Fruit fly (Drosophila melanogaster) whole organism, adult: ENCODE data around the gene CG9743.

Experiments
- CG11617 ChIP-seq: fragments of 200-800 bp; sonication (Bioruptor generic); optimal IDR thresholded peaks from 2 replicates; lab custom pipeline; 2017; ENCODE audit warnings: mild to moderate bottlenecking, missing biosample characterization, missing genetic modification reagents, missing genetic modification characterization
- CG12768 ChIP-seq: fragments of 200-800 bp; sonication (Bioruptor generic); optimal IDR thresholded peaks from 2 replicates; lab custom pipeline; 2017; ENCODE audit warnings: missing biosample characterization, missing genetic modification characterization, mild to moderate bottlenecking, moderate library complexity, missing genetic modification reagents
- CG14711 ChIP-seq: fragments of 200-800 bp; sonication (Bioruptor generic); optimal IDR thresholded peaks from 2 replicates; lab custom pipeline; 2018; ENCODE audit warnings: missing biosample characterization, mild to moderate bottlenecking, missing genetic modification characterization, moderate library complexity
- CG1620 ChIP-seq: fragments of 200-800 bp; sonication (Bioruptor generic); optimal IDR thresholded peaks from 2 replicates; lab custom pipeline; 2016; ENCODE audit warnings: missing biosample characterization, missing genetic modification characterization
- CG33017 ChIP-seq: fragments of 200-800 bp; sonication (Bioruptor generic); optimal IDR thresholded peaks from 2 replicates; lab custom pipeline; 2018; ENCODE audit warnings: missing biosample characterization, mild to moderate bottlenecking, missing genetic modification characterization, moderate library complexity
- CG5204 ChIP-seq: fragments of 200-800 bp; sonication (Bioruptor generic); optimal IDR thresholded peaks from 2 replicates; lab custom pipeline; 2016; ENCODE audit warnings: missing biosample characterization, missing genetic modification characterization
- CG7045 ChIP-seq: fragments of 200-800 bp; sonication (Bioruptor generic); optimal IDR thresholded peaks from 2 replicates; lab custom pipeline; 2017; ENCODE audit warnings: missing biosample characterization, mild to moderate bottlenecking, missing genetic modification characterization
- CG7101 ChIP-seq: fragments of 200-800 bp; sonication (Bioruptor generic); optimal IDR thresholded peaks from 2 replicates; lab custom pipeline; 2018; ENCODE audit warnings: missing biosample characterization, mild to moderate bottlenecking, missing genetic modification characterization, moderate library complexity
- Clk ChIP-seq: fragments of 200-800 bp; sonication (Bioruptor generic); optimal IDR thresholded peaks from 2 replicates; lab custom pipeline; 2017; ENCODE audit warnings: missing biosample characterization, missing genetic modification characterization
- Crg-1 ChIP-seq: fragments of 200-800 bp; sonication (Bioruptor generic); optimal IDR thresholded peaks from 2 replicates; lab custom pipeline; 2016; ENCODE audit warnings: missing biosample characterization, missing genetic modification characterization
- Hr96 ChIP-seq: fragments of 200-800 bp; sonication (Bioruptor generic); optimal IDR thresholded peaks from 2 replicates; lab custom pipeline; 2016; ENCODE audit warnings: missing biosample characterization, missing genetic modification characterization
- Mnt ChIP-seq: fragments of 200-800 bp; sonication (Bioruptor generic); optimal IDR thresholded peaks from 2 replicates; lab custom pipeline; 2016; ENCODE audit warnings: missing biosample characterization, mild to moderate bottlenecking, missing genetic modification characterization
- bab1 ChIP-seq: fragments of 200-800 bp; sonication (Bioruptor generic); optimal IDR thresholded peaks from 3 replicates; lab custom pipeline; 2019; ENCODE audit warnings: missing biosample characterization, mild to moderate bottlenecking, missing genetic modification characterization, moderate library complexity
- cic ChIP-seq: fragments of 200-800 bp; sonication (Bioruptor generic); optimal IDR thresholded peaks from 2 replicates; lab custom pipeline; 2017; ENCODE audit warnings: missing biosample characterization, mild to moderate bottlenecking, missing genetic modification characterization, moderate library complexity
- cnc ChIP-seq, 2 experiments: fragments of >200 bp; optimal IDR thresholded peaks; 2 replicates each; lab custom pipeline; 2017
- kay ChIP-seq: fragments of 200-800 bp; sonication (Bioruptor generic); peaks from one replicate; lab custom pipeline; 2016; ENCODE audit warnings: missing biosample characterization, missing genetic modification characterization, borderline replicate concordance
- ovo ChIP-seq: fragments of 200-800 bp; sonication (Bioruptor generic); optimal IDR thresholded peaks from 2 replicates; lab custom pipeline; 2016; ENCODE audit warnings: missing biosample characterization, missing genetic modification characterization
- pad ChIP-seq: fragments of 200-800 bp; sonication (Bioruptor generic); optimal IDR thresholded peaks from 3 replicates; lab custom pipeline; 2017; ENCODE audit warnings: missing biosample characterization, missing genetic modification characterization, mild to moderate bottlenecking, moderate library complexity, missing genetic modification reagents
- tj ChIP-seq: fragments of 200-800 bp; sonication (Bioruptor generic); optimal IDR thresholded peaks from 3 replicates; lab custom pipeline; 2017; ENCODE audit warnings: missing biosample characterization, mild to moderate bottlenecking, missing genetic modification characterization, moderate library complexity
- toe ChIP-seq: fragments of 200-800 bp; sonication (Bioruptor generic); optimal IDR thresholded peaks from 2 replicates; lab custom pipeline; 2016; ENCODE audit warnings: missing biosample characterization, missing genetic modification characterization

CG9743 gene

dm6 chr3R:30224577-30224976 lies 21.8 kb upstream of the CG9743 start:
- TF ChIP-seq kay (GFP tag; lab: Kevin White, UChicago) (no peak), Mnt (GFP tag; lab: Kevin White, UChicago) (no peak), CG7045 (no peak)

dm6 chr3R:30222236-30222635 lies 19.4 kb upstream of the CG9743 start:
- TF ChIP-seq CG33017 (tag; lab: Kevin White, UChicago) (no peak), toe (GFP tag; lab: Kevin White, UChicago) (no peak), bab1 (GFP tag; lab: Kevin White, UChicago) (no peak), Clk (GFP tag; lab: Kevin White, UChicago) (no peak), CG5204 (no peak), ovo (GFP tag; lab: Kevin White, UChicago) (no peak), Mnt (GFP tag; lab: Kevin White, UChicago) (no peak), Hr96 (GFP tag; lab: Kevin White, UChicago) (no peak), cnc (optimal IDR thresholded peaks at IDR 0.05; lab: Kevin White, UChicago) (no peak), tj (GFP tag; lab: Kevin White, UChicago) (no peak)

dm6 chr3R:30216210-30216609 lies 13.4 kb upstream of the CG9743 start, which contains the start of gene CecC:
Gene CecC (plus strand): TSS chr3R:30216484.
- no peak for TF ChIP-seq CG12768
- no peak for TF ChIP-seq cnc (optimal IDR thresholded peaks at IDR 0.05; lab: Kevin White, UChicago)
- no peak for TF ChIP-seq Hr96 (GFP tag; lab: Kevin White, UChicago)
- TF ChIP-seq CG14711 (tag; lab: Kevin White, UChicago), result no peak
- no peak for TF ChIP-seq Clk (GFP tag; lab: Kevin White, UChicago)
- no peak for TF ChIP-seq CG1620 (GFP tag; lab: Kevin White, UChicago)
- no peak for TF ChIP-seq Mnt (GFP tag; lab: Kevin White, UChicago)
- TF ChIP-seq ovo (GFP tag; lab: Kevin White, UChicago), result no peak
- TF ChIP-seq tj (GFP tag; lab: Kevin White, UChicago), result no peak
- no peak for TF ChIP-seq CG11617 (GFP tag; lab: Kevin White, UChicago)
- TF ChIP-seq Crg-1 (GFP tag; lab: Kevin White, UChicago), result no peak
- no peak for TF ChIP-seq kay (GFP tag; lab: Kevin White, UChicago)
- TF ChIP-seq CG7101 (tag; lab: Kevin White, UChicago), result no peak
- no peak for TF ChIP-seq toe (GFP tag; lab: Kevin White, UChicago)
- no peak for TF ChIP-seq CG33017 (tag; lab: Kevin White, UChicago)
- no peak for TF ChIP-seq cic
- TF ChIP-seq CG7045, result no peak
- no peak for TF ChIP-seq bab1 (GFP tag; lab: Kevin White, UChicago)
- TF ChIP-seq CG5204, result no peak

dm6 chr3R:30215020-30215419 lies 12.2 kb upstream of the CG9743 start:
- TF ChIP-seq kay (GFP tag; lab: Kevin White, UChicago), result no peak
- TF ChIP-seq toe (GFP tag; lab: Kevin White, UChicago), result no peak
- TF ChIP-seq CG5204, result no peak
- TF ChIP-seq cnc (optimal IDR thresholded peaks at IDR 0.05; lab: Kevin White, UChicago), result no peak
- TF ChIP-seq Clk (GFP tag; lab: Kevin White, UChicago), result no peak
- no peak for TF ChIP-seq Crg-1 (GFP tag; lab: Kevin White, UChicago)

- TF ChIP-seq CG7045 (no peak), CG1620 (GFP tag; lab: Kevin White, UChicago) (no peak), CG11617 (GFP tag; lab: Kevin White, UChicago) (no peak), toe (GFP tag; lab: Kevin White, UChicago) (no peak), Hr96 (GFP tag; lab: Kevin White, UChicago) (no peak), CG14711 (tag; lab: Kevin White, UChicago) (no peak), CG12768 (no peak)
These were observed 10.9 kb upstream of the CG9743 start, which contains the start of gene CecB for dm6 chr3R:30213697-30214096. Gene CecB (minus strand): TSS chr3R:30213797.

dm6 chr3R:30211856-30212255 lies 9.1 kb upstream of the CG9743 start, which contains the start of gene CecA2:
Gene CecA2 (plus strand): TSS chr3R:30212156.
- TF ChIP-seq toe (GFP tag; lab: Kevin White, UChicago) (no peak), ovo (GFP tag; lab: Kevin White, UChicago) (no peak), CG7101 (tag; lab: Kevin White, UChicago) (no peak), Hr96 (GFP tag; lab: Kevin White, UChicago) (no peak), kay (GFP tag; lab: Kevin White, UChicago) (no peak), Crg-1 (GFP tag; lab: Kevin White, UChicago) (no peak), CG12768 (no peak), cic (no peak), CG11617 (GFP tag; lab: Kevin White, UChicago) (no peak), CG7045 (no peak), tj (GFP tag; lab: Kevin White, UChicago) (no peak), bab1 (GFP tag; lab: Kevin White, UChicago) (no peak), CG1620 (GFP tag; lab: Kevin White, UChicago) (no peak), CG33017 (tag; lab: Kevin White, UChicago) (no peak), Mnt (GFP tag; lab: Kevin White, UChicago) (no peak), cnc (optimal IDR thresholded peaks at IDR 0.05; lab: Kevin White, UChicago) (no peak), CG5204 (no peak), Clk (GFP tag; lab: Kevin White, UChicago) (no peak), CG14711 (tag; lab: Kevin White, UChicago) (no peak)

dm6 chr3R:30210560-30210959 lies 7.8 kb upstream of the CG9743 start, which contains the start of gene CecA1:
Gene CecA1 (plus strand): TSS chr3R:30210874.
- TF ChIP-seq Crg-1 (GFP tag; lab: Kevin White, UChicago) (no peak), CG1620 (GFP tag; lab: Kevin White, UChicago) (no peak), cnc (optimal IDR thresholded peaks at IDR 0.05; lab: Kevin White, UChicago) (no peak), bab1 (GFP tag; lab: Kevin White, UChicago) (no peak), CG33017 (tag; lab: Kevin White, UChicago) (no peak), pad (GFP tag; lab: Kevin White, UChicago) (no peak), Hr96 (GFP tag; lab: Kevin White, UChicago) (no peak), ovo (GFP tag; lab: Kevin White, UChicago) (no peak), CG5204 (no peak), CG11617 (GFP tag; lab: Kevin White, UChicago) (no peak), tj (GFP tag; lab: Kevin White, UChicago) (no peak)
